Worm (Caenorhabditis elegans) whole organism, L1 larva: ENCODE results near the gene fbxb-119.

ENCODE experiments used
- ama-1 ChIP-seq: fragments of 150-350 bp; optimal IDR thresholded peaks from 2 replicates; lab custom pipeline; 2014
- ceh-82 ChIP-seq, 3 experiments: fragments of 150-350 bp in 1 of 3; sonication (generic microtip) in 2 of 3; optimal IDR thresholded peaks; 2 replicates each; lab custom pipeline; 2014 to 2017; ENCODE audit warnings: missing biosample characterization in 3 of 3, missing genetic modification characterization in 3 of 3
- unc-86 ChIP-seq: sonication (generic microtip); optimal IDR thresholded peaks from 2 replicates; lab custom pipeline; 2016; ENCODE audit warnings: missing genetic modification characterization, missing compliant biosample characterization

- TF ChIP-seq ceh-82 (tag; optimal IDR thresholded peaks at IDR 0.05; lab: Kevin White, UChicago) (no peak), unc-86 (tag; lab: Kevin White, UChicago) (no peak), ama-1 (lab: Kevin White, UChicago) (no peak)
Observed at ce11 chrV:18268744-18269143, 49.7 kb upstream of the fbxb-119 start, which contains the start of gene fbxa-213.
